Worm (Caenorhabditis elegans) whole organism, midembryonic: ENCODE measurements around the gene T14B4.1.

ENCODE experiments used
- T22C8.4 ChIP-seq: fragments of 200-800 bp; sonication (Bioruptor generic); IDR thresholded peaks from 2 replicates; pipeline ENCODE4 v1.3.6; 2022; ENCODE audit warnings: missing genetic modification characterization, missing compliant biosample characterization
- cog-1 ChIP-seq: sonication (generic microtip); optimal IDR thresholded peaks from 2 replicates; lab custom pipeline; 2016; ENCODE audit warnings: missing genetic modification characterization, missing compliant biosample characterization
- flt-1 ChIP-seq: fragments of 200-800 bp; sonication (Bioruptor generic); IDR thresholded peaks from 2 replicates; pipeline ENCODE4 v1.3.6; 2022; ENCODE audit warnings: missing genetic modification characterization, missing compliant biosample characterization
- klf-2 ChIP-seq: fragments of 200-800 bp; sonication (Bioruptor generic); conservative IDR thresholded peaks from 2 replicates; pipeline ENCODE4 v1.3.6; 2022; ENCODE audit warnings: missing genetic modification reagents, missing genetic modification characterization, missing compliant biosample characterization
- med-1 ChIP-seq: sonication (generic microtip); optimal IDR thresholded peaks from 2 replicates; lab custom pipeline; 2017; ENCODE audit warnings: missing genetic modification characterization, mild to moderate bottlenecking, missing compliant biosample characterization, antibody characterized with exemption, missing genetic modification reagents; ENCODE audit not compliant: insufficient read depth
- ref-1 ChIP-seq: fragments of 200-800 bp; sonication (Bioruptor generic); conservative IDR thresholded peaks from 2 replicates; pipeline ENCODE4 v1.3.6; 2022; ENCODE audit warnings: missing genetic modification reagents, missing genetic modification characterization, missing compliant biosample characterization
- tab-1 ChIP-seq: fragments of 200-800 bp; sonication (Bioruptor generic); IDR thresholded peaks from 2 replicates; pipeline ENCODE4 v1.3.6; 2022; ENCODE audit warnings: missing genetic modification characterization, missing compliant biosample characterization
- ztf-23 ChIP-seq: fragments of 200-800 bp; sonication (Bioruptor generic); IDR thresholded peaks from 2 replicates; pipeline ENCODE4 v1.3.6; 2022; ENCODE audit warnings: missing genetic modification reagents, missing genetic modification characterization, missing compliant biosample characterization
- ztf-29 ChIP-seq: fragments of 200-800 bp; sonication (Bioruptor generic); IDR thresholded peaks from 2 replicates; pipeline ENCODE4 v1.3.6; 2022; ENCODE audit warnings: missing genetic modification reagents, missing genetic modification characterization, missing compliant biosample characterization

- TF ChIP-seq flt-1 (GFP tag; lab: Robert Waterston, UW) (no peak), med-1 (no peak), ref-1 (GFP tag; lab: Robert Waterston, UW) (no peak), cog-1 (tag; lab: Kevin White, UChicago) (no peak), T22C8.4 (GFP tag; lab: Robert Waterston, UW) (no peak), ztf-29 (GFP tag; lab: Robert Waterston, UW) (no peak), ztf-23 (GFP tag; lab: Robert Waterston, UW) (no peak), klf-2 (GFP tag; lab: Robert Waterston, UW) (no peak), tab-1 (GFP tag; lab: Robert Waterston, UW) (no peak)
These were observed 638 bp upstream of the T14B4.1 start, which contains the start of gene mrps-18.C for ce11 chrII:6736066-6736465.
